Fruit fly (Drosophila melanogaster) whole organism, prepupa: ENCODE results near the gene TbCMF46.

Experiments
- Blimp-1 ChIP-seq: fragments of 200-800 bp; sonication (Bioruptor generic); optimal IDR thresholded peaks from 3 replicates; lab custom pipeline; 2017; ENCODE audit warnings: missing biosample characterization, missing genetic modification characterization, mild to moderate bottlenecking, moderate library complexity, missing genetic modification reagents
- CG10631 ChIP-seq: fragments of 200-800 bp; sonication (Bioruptor generic); optimal IDR thresholded peaks from 2 replicates; lab custom pipeline; 2016; ENCODE audit warnings: missing biosample characterization, missing genetic modification characterization
- CG10669 ChIP-seq: fragments of 200-800 bp; sonication (Bioruptor generic); optimal IDR thresholded peaks from 3 replicates; lab custom pipeline; 2018; ENCODE audit warnings: missing biosample characterization, mild to moderate bottlenecking, missing genetic modification characterization, moderate library complexity
- CG11294 ChIP-seq: fragments of 200-800 bp; sonication (Bioruptor generic); IDR thresholded peaks from 2 replicates; pipeline ENCODE4 v1.3.6; 2022; ENCODE audit warnings: missing biosample characterization, missing genetic modification characterization
- CG11762 ChIP-seq: fragments of 200-800 bp; sonication (Bioruptor generic); optimal IDR thresholded peaks from 3 replicates; lab custom pipeline; 2016; ENCODE audit warnings: missing biosample characterization, missing genetic modification characterization; ENCODE audit not compliant: insufficient read depth
- CG11902 ChIP-seq: fragments of 200-800 bp; sonication (Bioruptor generic); optimal IDR thresholded peaks from 3 replicates; lab custom pipeline; 2016; ENCODE audit warnings: missing biosample characterization, missing genetic modification characterization
- CG1621 ChIP-seq: fragments of 200-800 bp; sonication (Bioruptor generic); optimal IDR thresholded peaks from 3 replicates; lab custom pipeline; 2018; ENCODE audit warnings: missing biosample characterization, mild to moderate bottlenecking, missing genetic modification characterization
- CG16779 ChIP-seq: fragments of 200-800 bp; sonication (Bioruptor generic); optimal IDR thresholded peaks from 3 replicates; lab custom pipeline; 2017; ENCODE audit warnings: missing biosample characterization, mild to moderate bottlenecking, missing genetic modification characterization
- CG3032 ChIP-seq: fragments of 200-800 bp; optimal IDR thresholded peaks from 2 replicates; lab custom pipeline; 2019; ENCODE audit warnings: missing biosample characterization, mild to moderate bottlenecking, missing genetic modification characterization, moderate library complexity
- CG31627 ChIP-seq: fragments of 200-800 bp; sonication (Bioruptor generic); optimal IDR thresholded peaks from 3 replicates; lab custom pipeline; 2016; ENCODE audit warnings: missing biosample characterization, missing genetic modification characterization
- CG34406 ChIP-seq: fragments of 200-800 bp; sonication (Bioruptor generic); optimal IDR thresholded peaks from 3 replicates; lab custom pipeline; 2016; ENCODE audit warnings: missing biosample characterization, missing genetic modification characterization
- CG3919 ChIP-seq: fragments of 200-800 bp; sonication (Bioruptor generic); optimal IDR thresholded peaks from 3 replicates; lab custom pipeline; 2016; ENCODE audit warnings: missing biosample characterization, missing genetic modification characterization
- CG6163 ChIP-seq: fragments of 200-800 bp; sonication (Bioruptor generic); IDR thresholded peaks from 3 replicates; pipeline ENCODE4 v1.3.6; 2022; ENCODE audit warnings: missing biosample characterization, missing genetic modification characterization
- CG6276 ChIP-seq: fragments of 200-800 bp; sonication (Bioruptor generic); optimal IDR thresholded peaks from 2 replicates; lab custom pipeline; 2017; ENCODE audit warnings: missing biosample characterization, mild to moderate bottlenecking, missing genetic modification characterization
- CG6792 ChIP-seq: fragments of 200-800 bp; sonication (Bioruptor generic); optimal IDR thresholded peaks from 3 replicates; lab custom pipeline; 2016; ENCODE audit warnings: missing biosample characterization, missing genetic modification characterization
- CG6808 ChIP-seq: fragments of 200-800 bp; sonication (Bioruptor generic); optimal IDR thresholded peaks from 3 replicates; lab custom pipeline; 2017; ENCODE audit warnings: missing biosample characterization, missing genetic modification characterization, mild to moderate bottlenecking, moderate library complexity, missing genetic modification reagents
- CG6854 ChIP-seq: fragments of 200-800 bp; sonication (Bioruptor generic); optimal IDR thresholded peaks from 2 replicates; lab custom pipeline; 2017; ENCODE audit warnings: missing biosample characterization, mild to moderate bottlenecking, missing genetic modification characterization
- CG8319 ChIP-seq: fragments of 200-800 bp; sonication (Bioruptor generic); optimal IDR thresholded peaks from 3 replicates; lab custom pipeline; 2016; ENCODE audit warnings: missing biosample characterization, missing genetic modification characterization
- CG8632 ChIP-seq: fragments of 200-800 bp; sonication (Bioruptor generic); optimal IDR thresholded peaks from 3 replicates; lab custom pipeline; 2016; ENCODE audit warnings: missing biosample characterization, missing genetic modification characterization
- CG9139 ChIP-seq: fragments of 200-800 bp; sonication (Bioruptor generic); optimal IDR thresholded peaks from 3 replicates; lab custom pipeline; 2017; ENCODE audit warnings: missing biosample characterization, mild to moderate bottlenecking, missing genetic modification characterization
- Eip75B ChIP-seq: fragments of 200-800 bp; sonication (Bioruptor generic); optimal IDR thresholded peaks from 3 replicates; lab custom pipeline; 2016; ENCODE audit warnings: missing biosample characterization, missing genetic modification characterization
- Eip78C ChIP-seq: fragments of 200-800 bp; sonication (Bioruptor generic); peaks from one replicate; lab custom pipeline; 2016; ENCODE audit warnings: missing biosample characterization, missing genetic modification characterization
- Eip93F ChIP-seq: fragments of 200-800 bp; sonication (Bioruptor generic); optimal IDR thresholded peaks from 2 replicates; lab custom pipeline; 2016; ENCODE audit warnings: missing biosample characterization, mild to moderate bottlenecking, missing genetic modification characterization
- Ets21C ChIP-seq: fragments of 200-800 bp; sonication (Bioruptor generic); optimal IDR thresholded peaks from 3 replicates; lab custom pipeline; 2016; ENCODE audit warnings: missing biosample characterization, missing genetic modification characterization
- Ets96B ChIP-seq: fragments of 200-800 bp; optimal IDR thresholded peaks from 2 replicates; lab custom pipeline; 2019; ENCODE audit warnings: missing biosample characterization, mild to moderate bottlenecking, missing genetic modification characterization, moderate library complexity
- Gug ChIP-seq: fragments of 200-800 bp; sonication (Bioruptor generic); IDR thresholded peaks from 2 replicates; pipeline ENCODE4 v1.3.6; 2022; ENCODE audit warnings: missing biosample characterization, missing genetic modification characterization
- Hr39 ChIP-seq: fragments of 200-800 bp; sonication (Bioruptor generic); optimal IDR thresholded peaks from 2 replicates; lab custom pipeline; 2016; ENCODE audit warnings: missing biosample characterization, missing genetic modification characterization
- Lpt ChIP-seq: fragments of 200-800 bp; sonication (Bioruptor generic); optimal IDR thresholded peaks from 3 replicates; lab custom pipeline; 2016; ENCODE audit warnings: missing biosample characterization, missing genetic modification characterization
- Smox ChIP-seq: fragments of 200-800 bp; sonication (Bioruptor generic); optimal IDR thresholded peaks from 3 replicates; lab custom pipeline; 2016; ENCODE audit warnings: missing biosample characterization, missing genetic modification characterization
- Sox102F ChIP-seq: fragments of 200-800 bp; sonication (Bioruptor generic); optimal IDR thresholded peaks from 2 replicates; lab custom pipeline; 2016; ENCODE audit warnings: missing biosample characterization, mild to moderate bottlenecking, missing genetic modification characterization
- acj6 ChIP-seq: fragments of 200-800 bp; sonication (Bioruptor generic); optimal IDR thresholded peaks from 3 replicates; lab custom pipeline; 2016; ENCODE audit warnings: missing biosample characterization, missing genetic modification characterization
- dac ChIP-seq: fragments of 200-800 bp; sonication (Bioruptor generic); optimal IDR thresholded peaks from 2 replicates; lab custom pipeline; 2017; ENCODE audit warnings: missing biosample characterization, mild to moderate bottlenecking, missing genetic modification characterization
- dsx ChIP-seq: fragments of 200-800 bp; optimal IDR thresholded peaks from 3 replicates; lab custom pipeline; 2019; ENCODE audit warnings: missing biosample characterization, mild to moderate bottlenecking, missing genetic modification characterization, moderate library complexity; ENCODE audit not compliant: poor library complexity, severe bottlenecking
- eg ChIP-seq: fragments of 200-800 bp; sonication (Bioruptor generic); IDR thresholded peaks from 3 replicates; pipeline ENCODE4 v1.3.6; 2022; ENCODE audit warnings: missing biosample characterization, missing genetic modification characterization
- fd59A ChIP-seq: fragments of 200-800 bp; sonication (Bioruptor generic); optimal IDR thresholded peaks from 2 replicates; lab custom pipeline; 2017; ENCODE audit warnings: missing biosample characterization, mild to moderate bottlenecking, missing genetic modification characterization, missing genetic modification reagents
- fd85E ChIP-seq: fragments of 200-800 bp; sonication (Bioruptor generic); optimal IDR thresholded peaks from 3 replicates; lab custom pipeline; 2016; ENCODE audit warnings: missing biosample characterization, missing genetic modification characterization
- fkh ChIP-seq: fragments of 200-800 bp; sonication (Bioruptor generic); optimal IDR thresholded peaks from 3 replicates; lab custom pipeline; 2017; ENCODE audit warnings: missing biosample characterization, mild to moderate bottlenecking, missing genetic modification characterization, moderate library complexity
- lz ChIP-seq: fragments of 200-800 bp; sonication (Bioruptor generic); optimal IDR thresholded peaks from 3 replicates; lab custom pipeline; 2016; ENCODE audit warnings: missing biosample characterization, missing genetic modification characterization
- net ChIP-seq: fragments of 200-800 bp; sonication (Bioruptor generic); optimal IDR thresholded peaks from 3 replicates; lab custom pipeline; 2016; ENCODE audit warnings: missing biosample characterization, missing genetic modification characterization
- pdm3 ChIP-seq: fragments of 200-800 bp; sonication (Bioruptor generic); optimal IDR thresholded peaks from 3 replicates; lab custom pipeline; 2016; ENCODE audit warnings: missing biosample characterization, missing genetic modification characterization
- salr ChIP-seq, 2 experiments: fragments of 200-800 bp; sonication (Bioruptor generic); optimal IDR thresholded peaks; 3 replicates each; lab custom pipeline; 2016 to 2018; ENCODE audit warnings: missing biosample characterization in 2 of 2, missing genetic modification characterization in 2 of 2, mild to moderate bottlenecking in 1 of 2
- spab ChIP-seq: fragments of 200-800 bp; sonication (Bioruptor generic); optimal IDR thresholded peaks from 2 replicates; lab custom pipeline; 2017; ENCODE audit warnings: missing biosample characterization, mild to moderate bottlenecking, missing genetic modification characterization, missing genetic modification reagents
- ss ChIP-seq, 2 experiments: fragments of 200-800 bp; sonication (Bioruptor generic); optimal IDR thresholded peaks; 2 replicates in 1 of 2; 3 replicates in 1 of 2; lab custom pipeline; 2017 to 2018; ENCODE audit warnings: mild to moderate bottlenecking in 2 of 2, missing biosample characterization in 2 of 2, missing genetic modification characterization in 2 of 2, moderate library complexity in 1 of 2
- svp ChIP-seq: fragments of 200-800 bp; sonication (Bioruptor generic); peaks from one replicate; lab custom pipeline; 2016; ENCODE audit warnings: missing biosample characterization, missing genetic modification characterization
- topi ChIP-seq: fragments of 200-800 bp; sonication (Bioruptor generic); optimal IDR thresholded peaks from 3 replicates; lab custom pipeline; 2016; ENCODE audit warnings: missing biosample characterization, missing genetic modification characterization
- vri ChIP-seq: fragments of 200-800 bp; sonication (Bioruptor generic); optimal IDR thresholded peaks from 3 replicates; lab custom pipeline; 2016; ENCODE audit warnings: missing biosample characterization, mild to moderate bottlenecking, missing genetic modification characterization

TbCMF46 gene

dm6 chr2L:9947265-9947664 lies 22.6 kb upstream of the TbCMF46 start, which contains the start of gene CG5853 (continued):
- TF ChIP-seq CG10669 (no peak), CG8632 (GFP tag; lab: Kevin White, UChicago) (peak; percentile 16), vri (peak; percentile 96), CG6854 (peak; percentile 82), CG6276 (GFP tag; lab: Kevin White, UChicago) (no peak), CG11294 (GFP tag; lab: Robert Waterston, UW) (no peak), Eip93F (GFP tag; lab: Kevin White, UChicago) (no peak), CG11902 (no peak), CG34406 (GFP tag; lab: Kevin White, UChicago) (no peak), ss (GFP tag; optimal IDR thresholded peaks at IDR 0.05; lab: Kevin White, UChicago) (peak; percentile 55 to 70), Gug (GFP tag; lab: Robert Waterston, UW) (no peak), CG6808 (GFP tag; lab: Kevin White, UChicago) (peak; percentile 10), pdm3 (no peak), CG11762 (GFP tag; lab: Kevin White, UChicago) (no peak), acj6 (no peak), Ets96B (tag; lab: Kevin White, UChicago) (peak; percentile 4), dsx (GFP tag; lab: Kevin White, UChicago) (peak; percentile 63), CG31627 (GFP tag; lab: Kevin White, UChicago) (no peak), lz (GFP tag; lab: Kevin White, UChicago) (no peak), eg (peak; percentile 68; the same call in 2 of the 3 replicates), CG9139 (GFP tag; lab: Kevin White, UChicago) (peak; percentile 67), fkh (GFP tag; lab: Kevin White, UChicago) (peak; percentile 18), CG3032 (peak; percentile 3), CG8319 (no peak), fd59A (GFP tag; lab: Kevin White, UChicago) (no peak), Eip75B (GFP tag; lab: Kevin White, UChicago) (peak; percentile 33), CG6792 (GFP tag; lab: Kevin White, UChicago) (peak; percentile 5), net (GFP tag; lab: Kevin White, UChicago) (peak; percentile 50)

- TF ChIP-seq topi (GFP tag; lab: Kevin White, UChicago) (no peak), CG6854 (peak; percentile 8), dsx (GFP tag; lab: Kevin White, UChicago) (peak; percentile 95), CG6163 (GFP tag; lab: Robert Waterston, UW) (0 out of 3 replicates have a peak, but pooled peaks have one; percentile 31), fkh (GFP tag; lab: Kevin White, UChicago) (peak; percentile 27), CG1621 (tag; lab: Kevin White, UChicago) (peak; percentile 8)
Observed at dm6 chr2L:9946051-9946450, 21.4 kb upstream of the TbCMF46 start.

DNA sequence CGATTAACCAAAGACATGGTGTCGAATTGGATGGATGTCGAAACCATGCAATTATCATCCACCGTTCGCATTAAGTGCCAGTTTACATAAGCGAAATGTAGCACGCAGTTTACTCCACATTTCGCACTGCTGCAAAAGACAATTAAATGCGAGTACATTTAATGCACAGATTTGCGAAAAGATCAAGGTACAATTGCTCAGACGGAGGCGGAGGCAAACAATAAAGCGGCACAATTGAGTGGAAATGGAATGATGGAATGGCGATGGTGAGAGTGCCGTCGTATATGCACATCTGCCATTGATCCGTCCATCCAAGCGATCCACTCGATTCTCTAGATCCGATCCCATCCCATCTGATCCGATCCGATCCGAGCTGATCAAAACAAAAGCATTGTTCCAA lies 20.4 kb upstream of the TbCMF46 start:
- TF ChIP-seq salr (GFP tag; optimal IDR thresholded peaks at IDR 0.05; lab: Kevin White, UChicago) (no peak), CG3032 (no peak), eg (no peak; the same call in 2 of the 3 replicates), Ets96B (tag; lab: Kevin White, UChicago) (no peak), CG3919 (GFP tag; lab: Kevin White, UChicago) (no peak), CG10631 (no peak), spab (GFP tag; lab: Kevin White, UChicago) (no peak), fd85E (GFP tag; lab: Kevin White, UChicago) (no peak), fkh (GFP tag; lab: Kevin White, UChicago) (no peak), CG8632 (GFP tag; lab: Kevin White, UChicago) (no peak), CG34406 (GFP tag; lab: Kevin White, UChicago) (no peak), topi (GFP tag; lab: Kevin White, UChicago) (no peak), CG6163 (GFP tag; lab: Robert Waterston, UW) (no peak), CG16779 (tag; lab: Kevin White, UChicago) (peak; percentile 14), vri (no peak), CG6792 (GFP tag; lab: Kevin White, UChicago) (no peak), dac (no peak), Hr39 (GFP tag; lab: Kevin White, UChicago) (no peak), Ets21C (no peak), ss (GFP tag; optimal IDR thresholded peaks at IDR 0.05; lab: Kevin White, UChicago) (peak; percentile 59 to 75), Eip78C (peak; percentile 71), Blimp-1 (GFP tag; lab: Kevin White, UChicago) (no peak), CG6276 (GFP tag; lab: Kevin White, UChicago) (peak; percentile 67), Lpt (GFP tag; lab: Kevin White, UChicago) (no peak), Sox102F (GFP tag; lab: Kevin White, UChicago) (no peak), svp (GFP tag; lab: Kevin White, UChicago) (peak; percentile 96), lz (GFP tag; lab: Kevin White, UChicago) (no peak), Smox (GFP tag; lab: Kevin White, UChicago) (no peak), CG6854 (peak; percentile 33), net (GFP tag; lab: Kevin White, UChicago) (no peak)
